Fruit fly (Drosophila melanogaster): ENCODE data around the gene RnrL.

The RnrL gene

dm6 chr2L:10278658-10279057 is 49.1 kb downstream of the RnrL start, which contains the start of gene Utx (continued):
- TF ChIP-seq onecut (GFP tag; IDR thresholded peaks at IDR 0.05) = no peak
- peak; percentile 92 for TF ChIP-seq Opbp (GFP tag; IDR thresholded peaks at IDR 0.05; ENCODE audit: partially characterized antibody)
- peak; percentile 92 for TF ChIP-seq Sry-δ (GFP tag; optimal IDR thresholded peaks at IDR 0.05)
- TF ChIP-seq CG14860 (GFP tag; IDR thresholded peaks at IDR 0.05; ENCODE audit: partially characterized antibody) = peak; percentile 75
- no peak for TF ChIP-seq Max (GFP tag; optimal IDR thresholded peaks at IDR 0.05)
- peak; percentile 87 for TF ChIP-seq bbx (GFP tag; IDR thresholded peaks at IDR 0.05; ENCODE audit: partially characterized antibody)
- TF ChIP-seq slbo (GFP tag; IDR thresholded peaks at IDR 0.05) = peak; percentile 57; the same call in 1 of the 2 replicates
- TF ChIP-seq MBD-R2 (GFP tag; IDR thresholded peaks at IDR 0.05) = peak; percentile 33; the same call in 1 of the 2 replicates
- no peak for TF ChIP-seq E2f1 (GFP tag; IDR thresholded peaks at IDR 0.05)
- TF ChIP-seq dm (GFP tag; optimal IDR thresholded peaks at IDR 0.05) = no peak
- TF ChIP-seq ssp (GFP tag; IDR thresholded peaks at IDR 0.05) = peak; percentile 94
- TF ChIP-seq Ssrp (tag; optimal IDR thresholded peaks at IDR 0.05) = no peak
- TF ChIP-seq chinmo (GFP tag; IDR thresholded peaks at IDR 0.05; ENCODE audit: partially characterized antibody) = 0 out of 4 replicates have a peak, but pooled peaks have one; percentile 49
- no peak for TF ChIP-seq org-1 (GFP tag; optimal IDR thresholded peaks at IDR 0.05)
- TF ChIP-seq Myb (GFP tag; optimal IDR thresholded peaks at IDR 0.05) = peak; percentile 71
- TF ChIP-seq sima (GFP tag; optimal IDR thresholded peaks at IDR 0.05) = no peak
- no peak for TF ChIP-seq Antp (GFP tag; optimal IDR thresholded peaks at IDR 0.05)
- TF ChIP-seq ro (GFP tag; IDR thresholded peaks at IDR 0.05) = no peak
- peak; percentile 74 for TF ChIP-seq Dll (GFP tag; IDR thresholded peaks at IDR 0.05; ENCODE audit: partially characterized antibody)
- TF ChIP-seq NC2α (GFP tag; optimal IDR thresholded peaks at IDR 0.05) = no peak
- no peak for TF ChIP-seq Dad (GFP tag; optimal IDR thresholded peaks at IDR 0.05)
- peak; percentile 31 for TF ChIP-seq MESR4 (GFP tag; optimal IDR thresholded peaks at IDR 0.05)
- TF ChIP-seq CG14710 (tag; optimal IDR thresholded peaks at IDR 0.05) = peak; percentile 56
- TF ChIP-seq CG12071 (GFP tag; optimal IDR thresholded peaks at IDR 0.05) = no peak
- peak; percentile 72 for TF ChIP-seq hbn (GFP tag; IDR thresholded peaks at IDR 0.05; ENCODE audit: partially characterized antibody)
- TF ChIP-seq CG12299 (tag; optimal IDR thresholded peaks at IDR 0.05) = no peak
- TF ChIP-seq gsb-n (tag; optimal IDR thresholded peaks at IDR 0.05) = no peak
- TF ChIP-seq BEAF-32 (GFP tag; optimal IDR thresholded peaks at IDR 0.05) = peak; percentile 88
- TF ChIP-seq CG4617 (GFP tag; optimal IDR thresholded peaks at IDR 0.05; ENCODE audit: borderline replicate concordance) = peak; percentile 55
- no peak for TF ChIP-seq CG4854 (GFP tag; optimal IDR thresholded peaks at IDR 0.05)
- no peak for TF ChIP-seq CG17568 (GFP tag; optimal IDR thresholded peaks at IDR 0.05)
- peak; percentile 41 for TF ChIP-seq Xbp1 (GFP tag; optimal IDR thresholded peaks at IDR 0.05)
- TF ChIP-seq trh (GFP tag; optimal IDR thresholded peaks at IDR 0.05) = no peak
- TF ChIP-seq Tbp (GFP tag; optimal IDR thresholded peaks at IDR 0.05) = no peak
- peak; percentile 62 for TF ChIP-seq ato (GFP tag; IDR thresholded peaks at IDR 0.05; ENCODE audit: partially characterized antibody)
- peak; percentile 96 for TF ChIP-seq CG30020 (tag; optimal IDR thresholded peaks at IDR 0.05)
- no peak for TF ChIP-seq CG6683 (GFP tag; optimal IDR thresholded peaks at IDR 0.05)
- no peak for TF ChIP-seq odd (GFP tag; optimal IDR thresholded peaks at IDR 0.05)
- TF ChIP-seq CG10321 (GFP tag; IDR thresholded peaks at IDR 0.05) = no peak
- peak; percentile 39; the same call in 1 of the 2 replicates for TF ChIP-seq Rfx (GFP tag; IDR thresholded peaks at IDR 0.05)
- no peak for TF ChIP-seq CG4730 (GFP tag; IDR thresholded peaks at IDR 0.05)
- peak; percentile 79 for TF ChIP-seq E2f2 (GFP tag; IDR thresholded peaks at IDR 0.05)
- TF ChIP-seq CG7556 (GFP tag; optimal IDR thresholded peaks at IDR 0.05) = no peak
- TF ChIP-seq row (GFP tag; IDR thresholded peaks at IDR 0.05) = peak; percentile 87
- TF ChIP-seq YL-1 (GFP tag; optimal IDR thresholded peaks at IDR 0.05) = no peak
- peak; percentile 45 for TF ChIP-seq CG12659 (GFP tag; optimal IDR thresholded peaks at IDR 0.05)
- TF ChIP-seq sob (GFP tag; IDR thresholded peaks at IDR 0.05) = no peak
- no peak for TF ChIP-seq bigmax (GFP tag; optimal IDR thresholded peaks at IDR 0.05)
- TF ChIP-seq CG6765 (GFP tag; optimal IDR thresholded peaks at IDR 0.05) = no peak
- TF ChIP-seq CG11398 (GFP tag; optimal IDR thresholded peaks at IDR 0.05) = no peak
- peak; percentile 49 for TF ChIP-seq CG2116 (GFP tag; optimal IDR thresholded peaks at IDR 0.05)

All from whole organism, embryonic.